Fruit fly (Drosophila melanogaster) whole organism, embryonic: Measurements from ENCODE around the gene swa.

ENCODE experiments used
- CG12299 ChIP-seq: fragments of 200-800 bp; sonication (Bioruptor generic); optimal IDR thresholded peaks from 2 replicates; lab custom pipeline; 2018; ENCODE audit warnings: missing biosample characterization, mild to moderate bottlenecking, missing genetic modification characterization
- CG6854 ChIP-seq: fragments of 200-800 bp; sonication (Bioruptor generic); optimal IDR thresholded peaks from 3 replicates; lab custom pipeline; 2017; ENCODE audit warnings: missing biosample characterization, mild to moderate bottlenecking, missing genetic modification characterization
- Dbx ChIP-seq: fragments of 200-800 bp; sonication (Bioruptor generic); IDR thresholded peaks from 3 replicates; pipeline ENCODE4 v1.3.6; 2022; ENCODE audit warnings: missing biosample characterization, missing genetic modification characterization
- NC2α ChIP-seq: fragments of 200-800 bp; sonication (Bioruptor generic); optimal IDR thresholded peaks from 2 replicates; lab custom pipeline; 2016; ENCODE audit warnings: missing biosample characterization, missing genetic modification characterization
- bsh ChIP-seq, 2 experiments: fragments of 200-800 bp; sonication (Bioruptor generic); optimal IDR thresholded peaks; 2 replicates each; lab custom pipeline; 2017 to 2018; ENCODE audit warnings: mild to moderate bottlenecking in 2 of 2, missing biosample characterization in 2 of 2, missing genetic modification characterization in 2 of 2, moderate library complexity in 1 of 2
- gcm2 ChIP-seq: fragments of 200-800 bp; sonication (Bioruptor generic); optimal IDR thresholded peaks from 2 replicates; lab custom pipeline; 2016; ENCODE audit warnings: missing biosample characterization, missing genetic modification characterization
- twi ChIP-seq: fragments of 200-800 bp; optimal IDR thresholded peaks from 2 replicates; lab custom pipeline; 2019; ENCODE audit warnings: missing biosample characterization, mild to moderate bottlenecking, missing genetic modification characterization, moderate library complexity

dm6 chrX:6343323-6343722 is 22.2 kb downstream of the swa start:
- TF ChIP-seq gcm2 (no peak), CG12299 (tag; lab: Kevin White, UChicago) (no peak), twi (tag; lab: Kevin White, UChicago) (no peak), Dbx (GFP tag; lab: Robert Waterston, UW) (no peak), CG6854 (GFP tag; lab: Kevin White, UChicago) (no peak), NC2α (GFP tag; lab: Kevin White, UChicago) (no peak), bsh (GFP tag; optimal IDR thresholded peaks at IDR 0.05; lab: Kevin White, UChicago) (no peak)
